Fruit fly (Drosophila melanogaster) whole organism, wandering third instar larva: ENCODE data around the gene CLIP-190.

ENCODE experiments used
- Abd-B ChIP-seq: fragments of >200 bp; optimal IDR thresholded peaks from 2 replicates; lab custom pipeline; 2017; ENCODE audit warnings: missing biosample characterization, missing genetic modification characterization
- CG9705 ChIP-seq: fragments of 200-800 bp; sonication (Bioruptor generic); optimal IDR thresholded peaks from 2 replicates; lab custom pipeline; 2018; ENCODE audit warnings: missing biosample characterization, mild to moderate bottlenecking, missing genetic modification characterization
- CrebA ChIP-seq: fragments of 200-800 bp; sonication (Bioruptor generic); optimal IDR thresholded peaks from 2 replicates; lab custom pipeline; 2016; ENCODE audit warnings: missing biosample characterization, mild to moderate bottlenecking, missing genetic modification characterization, borderline replicate concordance
- Dfd ChIP-seq: fragments of >200 bp; optimal IDR thresholded peaks from 2 replicates; lab custom pipeline; 2017; ENCODE audit warnings: missing biosample characterization, missing genetic modification characterization
- Dif ChIP-seq: fragments of 200-275, 200-300 bp; sonication (Bioruptor generic); optimal IDR thresholded peaks from 2 replicates; lab custom pipeline; 2018; ENCODE audit warnings: missing biosample characterization, missing genetic modification characterization; ENCODE audit not compliant: partially characterized antibody
- GATAd ChIP-seq: sonication (Bioruptor generic); optimal IDR thresholded peaks from 2 replicates; lab custom pipeline; 2016; ENCODE audit warnings: missing biosample characterization, missing genetic modification characterization
- HLH106 ChIP-seq: fragments of 200-800 bp; optimal IDR thresholded peaks from 3 replicates; lab custom pipeline; 2019; ENCODE audit warnings: missing biosample characterization, mild to moderate bottlenecking, missing genetic modification characterization, moderate library complexity
- Hr78 ChIP-seq: fragments of >200 bp; optimal IDR thresholded peaks from 2 replicates; lab custom pipeline; 2017; ENCODE audit warnings: missing biosample characterization, missing genetic modification characterization
- Hr83 ChIP-seq: fragments of 200-300 bp; sonication (Bioruptor generic); optimal IDR thresholded peaks from 2 replicates; lab custom pipeline; 2016; ENCODE audit warnings: missing biosample characterization, mild to moderate bottlenecking, missing genetic modification characterization, moderate library complexity; ENCODE audit not compliant: poor library complexity, severe bottlenecking
- Jra ChIP-seq: sonication (Bioruptor generic); optimal IDR thresholded peaks from 2 replicates; lab custom pipeline; 2016; ENCODE audit warnings: missing biosample characterization, missing genetic modification characterization
- Mio ChIP-seq: sonication (Bioruptor generic); optimal IDR thresholded peaks from 2 replicates; lab custom pipeline; 2016; ENCODE audit warnings: missing biosample characterization, missing genetic modification characterization
- Myc ChIP-seq: fragments of >200 bp; optimal IDR thresholded peaks from 2 replicates; lab custom pipeline; 2017
- N ChIP-seq: fragments of >200 bp; optimal IDR thresholded peaks from 2 replicates; lab custom pipeline; 2018; ENCODE audit warnings: missing biosample characterization, missing external identifiers, missing genetic modification characterization
- OdsH ChIP-seq: fragments of 200-800 bp; sonication (Bioruptor generic); optimal IDR thresholded peaks from 2 replicates; lab custom pipeline; 2016; ENCODE audit warnings: missing biosample characterization, mild to moderate bottlenecking, missing genetic modification characterization
- Rel ChIP-seq, 2 experiments: fragments of 200-800 bp; sonication (Bioruptor generic) in 1 of 2; optimal IDR thresholded peaks; 2 replicates in 1 of 2; 3 replicates in 1 of 2; lab custom pipeline; 2016 to 2019; ENCODE audit warnings: mild to moderate bottlenecking in 2 of 2, missing biosample characterization in 2 of 2, missing genetic modification characterization in 2 of 2, moderate library complexity in 1 of 2
- Sp1 ChIP-seq: fragments of 200-800 bp; sonication (Bioruptor generic); optimal IDR thresholded peaks from 3 replicates; lab custom pipeline; 2019; ENCODE audit warnings: missing biosample characterization, mild to moderate bottlenecking, missing genetic modification characterization, moderate library complexity
- br ChIP-seq: fragments of 200-800 bp; sonication (Bioruptor generic); optimal IDR thresholded peaks from 2 replicates; lab custom pipeline; 2016; ENCODE audit warnings: missing biosample characterization, missing genetic modification characterization
- brk ChIP-seq: fragments of 200-800 bp; sonication (Bioruptor generic); optimal IDR thresholded peaks from 2 replicates; lab custom pipeline; 2016; ENCODE audit warnings: missing biosample characterization, mild to moderate bottlenecking, missing genetic modification characterization
- dl ChIP-seq, 2 experiments: fragments of 175-275, 200-275 bp in 1 of 2; fragments of 200-275 bp in 1 of 2; sonication (Bioruptor generic); optimal IDR thresholded peaks; lab custom pipeline; 2018; ENCODE audit warnings: mild to moderate bottlenecking in 2 of 2, missing biosample characterization in 2 of 2, missing genetic modification characterization in 2 of 2, moderate library complexity in 2 of 2; ENCODE audit not compliant: partially characterized antibody in 2 of 2, insufficient read depth in 1 of 2
- dsf ChIP-seq: sonication (Bioruptor generic); optimal IDR thresholded peaks from 2 replicates; lab custom pipeline; 2016; ENCODE audit warnings: missing biosample characterization, missing genetic modification characterization, borderline replicate concordance
- ey ChIP-seq: fragments of 200-800 bp; sonication (Bioruptor generic); optimal IDR thresholded peaks from 2 replicates; lab custom pipeline; 2016; ENCODE audit warnings: missing biosample characterization, missing genetic modification characterization
- foxo ChIP-seq, 2 experiments: fragments of 200-800 bp; sonication (Bioruptor generic); optimal IDR thresholded peaks; 2 replicates in 1 of 2; 3 replicates in 1 of 2; lab custom pipeline; 2016 to 2017; ENCODE audit warnings: missing biosample characterization in 2 of 2, missing genetic modification characterization in 2 of 2
- fru ChIP-seq: fragments of 200-800 bp; sonication (Bioruptor generic); optimal IDR thresholded peaks from 3 replicates; lab custom pipeline; 2016; ENCODE audit warnings: missing biosample characterization, mild to moderate bottlenecking, missing genetic modification characterization
- lola ChIP-seq: fragments of >200 bp; optimal IDR thresholded peaks from 2 replicates; lab custom pipeline; 2017; ENCODE audit warnings: missing biosample characterization, missing genetic modification characterization
- pan ChIP-seq: fragments of >200 bp; optimal IDR thresholded peaks from 2 replicates; lab custom pipeline; 2017
- psq ChIP-seq: fragments of 200-800 bp; sonication (Bioruptor generic); optimal IDR thresholded peaks from 3 replicates; lab custom pipeline; 2017; ENCODE audit warnings: missing biosample characterization, mild to moderate bottlenecking, missing genetic modification characterization, moderate library complexity
- rgr ChIP-seq: fragments of 200-800 bp; sonication (Bioruptor generic); optimal IDR thresholded peaks from 3 replicates; lab custom pipeline; 2016; ENCODE audit warnings: missing biosample characterization, mild to moderate bottlenecking, missing genetic modification characterization
- sage ChIP-seq: fragments of 200-800 bp; sonication (Bioruptor generic); optimal IDR thresholded peaks from 2 replicates; lab custom pipeline; 2016; ENCODE audit warnings: missing biosample characterization, mild to moderate bottlenecking, missing genetic modification characterization
- sv ChIP-seq: fragments of 200-800 bp; sonication (Bioruptor generic); optimal IDR thresholded peaks from 3 replicates; lab custom pipeline; 2016; ENCODE audit warnings: missing biosample characterization, missing genetic modification characterization
- usp ChIP-seq: fragments of >200 bp; optimal IDR thresholded peaks from 2 replicates; lab custom pipeline; 2017; ENCODE audit warnings: missing biosample characterization, missing genetic modification characterization
- woc ChIP-seq: sonication (Bioruptor generic); optimal IDR thresholded peaks from 2 replicates; lab custom pipeline; 2016; ENCODE audit warnings: missing biosample characterization, mild to moderate bottlenecking, missing genetic modification characterization

CLIP-190 gene

DNA sequence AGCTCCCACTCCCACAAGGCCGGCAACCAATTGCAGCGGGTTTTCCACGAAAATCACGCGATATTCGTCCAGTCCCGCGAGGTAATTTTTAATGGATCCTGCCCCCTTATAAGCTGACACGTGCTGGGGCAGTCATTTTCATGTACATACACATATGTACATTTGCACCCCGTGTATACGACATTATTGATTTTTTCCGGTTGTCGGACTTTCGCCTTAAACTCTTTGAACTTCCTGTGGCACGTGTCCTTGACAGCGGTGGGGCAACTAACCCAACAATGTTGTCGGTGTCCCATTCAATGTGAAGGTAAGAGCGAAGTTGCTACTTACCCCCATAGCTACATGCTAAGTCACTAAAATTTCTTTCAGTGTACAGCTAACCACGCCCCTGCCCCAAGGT is 67.6 kb downstream of the CLIP-190 start:
- no peak for TF ChIP-seq woc
- TF ChIP-seq Jra (GFP tag; lab: Kevin White, UChicago) = no peak
- no peak for TF ChIP-seq Hr78 (GFP tag; lab: Kevin White, UChicago)
- no peak for TF ChIP-seq pan (lab: Kevin White, UChicago)
- no peak for TF ChIP-seq dl (GFP tag; optimal IDR thresholded peaks at IDR 0.05; lab: Kevin White, UChicago; ENCODE audit: insufficient read depth in 1 of 2, partially characterized antibody in 2 of 2)
- no peak for TF ChIP-seq OdsH
- TF ChIP-seq rgr = no peak
- TF ChIP-seq sage (GFP tag; lab: Kevin White, UChicago) = no peak
- no peak for TF ChIP-seq Hr83 (GFP tag; lab: Kevin White, UChicago)
- no peak for TF ChIP-seq ey
- TF ChIP-seq Mio (GFP tag; lab: Kevin White, UChicago) = no peak
- TF ChIP-seq Sp1 = no peak
- TF ChIP-seq CG9705 (GFP tag; lab: Kevin White, UChicago) = no peak
- no peak for TF ChIP-seq Dfd
- TF ChIP-seq HLH106 (tag; lab: Kevin White, UChicago) = no peak
- TF ChIP-seq brk (GFP tag; lab: Kevin White, UChicago) = no peak

DNA sequence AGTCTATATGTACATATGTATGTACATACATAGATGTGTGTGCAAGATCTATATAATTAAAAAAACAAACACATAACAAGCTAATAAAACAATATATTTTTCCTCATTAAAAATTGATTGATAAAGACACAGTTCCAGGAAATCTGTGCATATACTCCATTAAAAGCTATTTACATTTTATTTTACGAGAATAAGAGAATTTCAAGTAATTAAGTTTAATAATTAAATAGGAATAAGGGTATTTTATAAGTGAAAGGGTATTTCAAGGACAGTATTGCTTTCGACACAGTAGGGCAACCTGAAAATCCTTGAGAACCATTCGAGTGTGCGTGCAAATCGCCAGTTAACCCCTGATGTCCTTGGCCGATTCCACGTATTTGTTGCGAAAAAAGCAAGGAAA is 68.1 kb downstream of the CLIP-190 start, which contains the start of gene CG5050:
TSS of gene CG5050 (plus strand) at position 301 of the 400 bp plus-strand sequence.
- TF ChIP-seq usp (GFP tag; lab: Kevin White, UChicago) (no peak), Jra (GFP tag; lab: Kevin White, UChicago) (no peak), CG9705 (GFP tag; lab: Kevin White, UChicago) (no peak), woc (no peak), Abd-B (GFP tag; lab: Kevin White, UChicago) (no peak), br (GFP tag; lab: Kevin White, UChicago) (no peak), ey (no peak), Dif (GFP tag; lab: Kevin White, UChicago) (no peak), Rel (GFP tag; optimal IDR thresholded peaks at IDR 0.05; lab: Kevin White, UChicago) (no peak), Rel (tag; optimal IDR thresholded peaks at IDR 0.05; lab: Kevin White, UChicago) (no peak), N (GFP tag; lab: Kevin White, UChicago) (no peak), pan (lab: Kevin White, UChicago) (no peak), Mio (GFP tag; lab: Kevin White, UChicago) (no peak), GATAd (GFP tag; lab: Kevin White, UChicago) (no peak), fru (no peak), psq (GFP tag; lab: Kevin White, UChicago) (no peak)

DNA sequence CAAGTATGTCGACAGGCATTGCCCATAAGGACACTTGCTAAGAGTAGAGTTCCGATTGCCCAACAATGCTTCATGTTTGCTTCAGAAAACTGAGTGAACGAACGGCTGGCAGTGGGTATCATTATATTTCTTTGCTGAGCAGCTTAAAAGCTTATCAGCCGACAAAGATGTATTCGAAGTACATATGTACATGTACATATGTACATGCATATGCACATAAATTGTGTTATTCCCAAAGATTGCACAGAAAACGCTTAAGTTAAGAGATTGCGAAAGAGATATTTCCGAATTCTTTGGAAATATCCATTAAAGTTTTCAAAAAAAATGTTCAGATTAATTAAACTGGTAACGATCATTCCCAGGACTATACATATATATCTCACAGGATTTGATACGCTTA is 71.3 kb downstream of the CLIP-190 start, which contains the start of gene SPH93:
TSS of gene SPH93 (minus strand) at position 101 of the 400 bp plus-strand sequence.
- no peak for TF ChIP-seq Sp1
- TF ChIP-seq Hr78 (GFP tag; lab: Kevin White, UChicago) = no peak
- no peak for TF ChIP-seq Rel (GFP tag; optimal IDR thresholded peaks at IDR 0.05; lab: Kevin White, UChicago)
- peak; percentile 89 for TF ChIP-seq Rel (tag; optimal IDR thresholded peaks at IDR 0.05; lab: Kevin White, UChicago)
- TF ChIP-seq, all 38 proteins: peak for 1

DNA sequence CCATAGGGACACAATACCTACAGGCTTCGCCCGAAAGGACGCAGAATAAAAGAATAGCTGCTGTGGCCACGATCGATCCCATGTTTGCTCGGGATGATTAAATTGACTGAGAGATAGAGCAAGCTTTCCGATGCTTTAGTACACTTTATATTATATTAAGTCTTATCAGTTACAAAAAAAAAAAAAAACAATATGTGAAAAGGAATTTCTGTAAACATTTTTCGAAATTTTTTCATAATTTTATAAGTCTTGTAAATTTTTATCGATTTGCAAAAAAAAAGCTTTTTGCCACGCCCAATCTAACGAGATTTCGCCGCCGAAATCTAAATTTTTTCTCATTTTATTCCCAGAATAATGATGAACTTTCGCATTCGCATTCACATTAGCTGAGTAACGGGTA is 73.4 kb downstream of the CLIP-190 start, which contains the start of gene CG18563:
TSS of gene CG18563 (minus strand) at position 101 of the 400 bp plus-strand sequence.
- TF ChIP-seq Hr78 (GFP tag; lab: Kevin White, UChicago) (no peak), lola (GFP tag; lab: Kevin White, UChicago) (no peak), woc (no peak), Mio (GFP tag; lab: Kevin White, UChicago) (no peak), OdsH (no peak), CrebA (GFP tag; lab: Kevin White, UChicago) (no peak), rgr (no peak), foxo (GFP tag; optimal IDR thresholded peaks at IDR 0.05; lab: Kevin White, UChicago) (no peak), fru (no peak), Hr83 (GFP tag; lab: Kevin White, UChicago) (no peak), N (GFP tag; lab: Kevin White, UChicago) (no peak), dsf (GFP tag; lab: Kevin White, UChicago) (no peak), pan (lab: Kevin White, UChicago) (no peak), sv (no peak), Myc (lab: Kevin White, UChicago) (no peak), sage (GFP tag; lab: Kevin White, UChicago) (no peak)
- TF ChIP-seq, all 38 proteins: peak for 0
